Fruit fly (Drosophila melanogaster) whole organism, embryonic: Measurements from ENCODE around the gene Sec3.

Source experiments
- Asciz ChIP-seq: fragments of 200-800 bp; sonication (Bioruptor generic); optimal IDR thresholded peaks from 2 replicates; lab custom pipeline; 2017; ENCODE audit warnings: missing biosample characterization, mild to moderate bottlenecking, missing genetic modification characterization, missing genetic modification reagents
- Bdp1 ChIP-seq: fragments of 200-800 bp; sonication (Bioruptor generic); optimal IDR thresholded peaks from 3 replicates; lab custom pipeline; 2016; ENCODE audit warnings: missing biosample characterization, missing genetic modification characterization
- C15 ChIP-seq: fragments of 200-800 bp; sonication (Bioruptor generic); IDR thresholded peaks from 3 replicates; pipeline ENCODE4 v1.3.6; 2022; ENCODE audit warnings: missing biosample characterization, missing genetic modification characterization
- CG10147 ChIP-seq: fragments of 200-800 bp; sonication (Bioruptor generic); optimal IDR thresholded peaks from 2 replicates; lab custom pipeline; 2019; ENCODE audit warnings: missing biosample characterization, mild to moderate bottlenecking, missing genetic modification characterization, moderate library complexity
- CG10959 ChIP-seq: fragments of 200-800 bp; sonication (Bioruptor generic); IDR thresholded peaks from 2 replicates; pipeline ENCODE4 v1.3.6; 2022; ENCODE audit warnings: missing biosample characterization, missing genetic modification characterization
- CG12104 ChIP-seq: fragments of 200-800 bp; sonication (Bioruptor generic); optimal IDR thresholded peaks from 3 replicates; lab custom pipeline; 2016; ENCODE audit warnings: missing biosample characterization, missing genetic modification characterization
- CG12299 ChIP-seq: fragments of 200-800 bp; sonication (Bioruptor generic); optimal IDR thresholded peaks from 2 replicates; lab custom pipeline; 2018; ENCODE audit warnings: missing biosample characterization, mild to moderate bottlenecking, missing genetic modification characterization
- CG12942 ChIP-seq: fragments of 200-800 bp; sonication (Bioruptor generic); optimal IDR thresholded peaks from 3 replicates; lab custom pipeline; 2016; ENCODE audit warnings: missing biosample characterization, missing genetic modification characterization
- CG13296 ChIP-seq: fragments of 200-800 bp; sonication (Bioruptor generic); optimal IDR thresholded peaks from 3 replicates; lab custom pipeline; 2018; ENCODE audit warnings: missing biosample characterization, mild to moderate bottlenecking, missing genetic modification characterization
- CG15269 ChIP-seq: fragments of 200-800 bp; sonication (Bioruptor generic); optimal IDR thresholded peaks from 2 replicates; lab custom pipeline; 2018; ENCODE audit warnings: missing biosample characterization, mild to moderate bottlenecking, missing genetic modification characterization, moderate library complexity
- CG1602 ChIP-seq: fragments of 200-800 bp; sonication (Bioruptor generic); optimal IDR thresholded peaks from 3 replicates; lab custom pipeline; 2016; ENCODE audit warnings: missing biosample characterization, missing genetic modification characterization
- CG1603 ChIP-seq: fragments of 200-800 bp; sonication (Bioruptor generic); optimal IDR thresholded peaks from 2 replicates; lab custom pipeline; 2019; ENCODE audit warnings: missing biosample characterization, mild to moderate bottlenecking, missing genetic modification characterization, moderate library complexity
- CG18619 ChIP-seq: fragments of 200-800 bp; sonication (Bioruptor generic); optimal IDR thresholded peaks from 3 replicates; lab custom pipeline; 2017; ENCODE audit warnings: missing biosample characterization, mild to moderate bottlenecking, missing genetic modification characterization
- CG2116 ChIP-seq: fragments of 200-800 bp; sonication (Bioruptor generic); optimal IDR thresholded peaks from 3 replicates; lab custom pipeline; 2018; ENCODE audit warnings: missing biosample characterization, mild to moderate bottlenecking, missing genetic modification characterization
- CG4424 ChIP-seq: fragments of 200-800 bp; sonication (Bioruptor generic); optimal IDR thresholded peaks from 3 replicates; lab custom pipeline; 2016; ENCODE audit warnings: missing biosample characterization, missing genetic modification characterization
- ERR ChIP-seq: fragments of 200-800 bp; sonication (Bioruptor generic); optimal IDR thresholded peaks from 2 replicates; lab custom pipeline; 2016; ENCODE audit warnings: missing biosample characterization, missing genetic modification characterization
- Hmr ChIP-seq: fragments of 200-800 bp; sonication (Bioruptor generic); optimal IDR thresholded peaks from 3 replicates; lab custom pipeline; 2017; ENCODE audit warnings: mild to moderate bottlenecking, missing biosample characterization, missing genetic modification reagents, missing genetic modification characterization
- Hsf ChIP-seq: fragments of 200-800 bp; sonication (Bioruptor generic); optimal IDR thresholded peaks from 3 replicates; lab custom pipeline; 2016; ENCODE audit warnings: missing biosample characterization, missing genetic modification characterization
- Jarid2 ChIP-seq: fragments of 200-800 bp; sonication (Bioruptor generic); optimal IDR thresholded peaks from 3 replicates; lab custom pipeline; 2017; ENCODE audit warnings: mild to moderate bottlenecking, missing biosample characterization, missing genetic modification reagents, missing genetic modification characterization
- Meics ChIP-seq: fragments of 200-800 bp; sonication (Bioruptor generic); optimal IDR thresholded peaks from 2 replicates; lab custom pipeline; 2017; ENCODE audit warnings: missing biosample characterization, mild to moderate bottlenecking, missing genetic modification characterization
- Mes4 ChIP-seq: fragments of 200-800 bp; sonication (Bioruptor generic); optimal IDR thresholded peaks from 2 replicates; lab custom pipeline; 2016; ENCODE audit warnings: missing biosample characterization, missing genetic modification characterization
- Nf-YA ChIP-seq: fragments of 200-800 bp; sonication (Bioruptor generic); IDR thresholded peaks from 2 replicates; pipeline ENCODE4 v1.3.6; 2022; ENCODE audit warnings: missing biosample characterization, missing genetic modification characterization
- Nf-YC ChIP-seq: fragments of 200-800 bp; optimal IDR thresholded peaks from 3 replicates; lab custom pipeline; 2019; ENCODE audit warnings: missing biosample characterization, mild to moderate bottlenecking, missing genetic modification characterization, moderate library complexity
- Sry-δ ChIP-seq: fragments of 200-800 bp; sonication (Bioruptor generic); optimal IDR thresholded peaks from 2 replicates; lab custom pipeline; 2016; ENCODE audit warnings: missing biosample characterization, missing genetic modification characterization
- amos ChIP-seq: fragments of 200-800 bp; sonication (Bioruptor generic); IDR thresholded peaks from 2 replicates; pipeline ENCODE4 v1.3.6; 2022; ENCODE audit warnings: missing biosample characterization, missing genetic modification characterization; ENCODE audit not compliant: partially characterized antibody
- br ChIP-seq: fragments of >200 bp; optimal IDR thresholded peaks from 2 replicates; lab custom pipeline; 2017
- caup ChIP-seq: fragments of 200-800 bp; sonication (Bioruptor generic); optimal IDR thresholded peaks from 3 replicates; lab custom pipeline; 2017; ENCODE audit warnings: missing biosample characterization, mild to moderate bottlenecking, missing genetic modification characterization, moderate library complexity; ENCODE audit not compliant: severe bottlenecking
- chif ChIP-seq, 2 experiments: fragments of 200-800 bp; sonication (Bioruptor generic); optimal IDR thresholded peaks; 3 replicates each; lab custom pipeline; 2016; ENCODE audit warnings: missing biosample characterization in 2 of 2, missing genetic modification characterization in 2 of 2
- chm ChIP-seq: fragments of 200-800 bp; sonication (Bioruptor generic); IDR thresholded peaks from 2 replicates; pipeline ENCODE4 v1.3.6; 2022; ENCODE audit warnings: missing biosample characterization, missing genetic modification characterization
- crol ChIP-seq: fragments of 200-800 bp; sonication (Bioruptor generic); IDR thresholded peaks from 2 replicates; pipeline ENCODE4 v1.3.6; 2022; ENCODE audit warnings: missing biosample characterization, missing genetic modification characterization
- dan ChIP-seq: fragments of 200-800 bp; sonication (Bioruptor generic); IDR thresholded peaks from 2 replicates; pipeline ENCODE4 v1.3.6; 2022; ENCODE audit warnings: missing biosample characterization, missing genetic modification characterization
- en ChIP-seq: fragments of 200-800 bp; sonication (Bioruptor generic); optimal IDR thresholded peaks from 2 replicates; lab custom pipeline; 2016; ENCODE audit warnings: missing biosample characterization, missing genetic modification characterization
- fd102C ChIP-seq: fragments of 200-800 bp; sonication (Bioruptor generic); optimal IDR thresholded peaks from 2 replicates; lab custom pipeline; 2018; ENCODE audit warnings: missing biosample characterization, mild to moderate bottlenecking, missing genetic modification characterization, moderate library complexity
- grn ChIP-seq: fragments of 200-800 bp; sonication (Bioruptor generic); optimal IDR thresholded peaks from 3 replicates; lab custom pipeline; 2017; ENCODE audit warnings: missing biosample characterization, missing genetic modification characterization
- gt ChIP-seq: fragments of 200-800 bp; sonication (Bioruptor generic); IDR thresholded peaks from 2 replicates; pipeline ENCODE4 v1.3.6; 2022; ENCODE audit warnings: missing biosample characterization, missing genetic modification characterization
- insv ChIP-seq, 2 experiments: fragments of 200-800 bp; sonication (Bioruptor generic); optimal IDR thresholded peaks; 3 replicates each; lab custom pipeline; 2016 to 2018; ENCODE audit warnings: missing biosample characterization in 2 of 2, missing genetic modification characterization in 2 of 2
- inv ChIP-seq: fragments of 200-800 bp; sonication (Bioruptor generic); IDR thresholded peaks from 2 replicates; pipeline ENCODE4 v1.3.6; 2022; ENCODE audit warnings: missing biosample characterization, missing genetic modification characterization; ENCODE audit not compliant: partially characterized antibody
- lab ChIP-seq: fragments of 200-800 bp; sonication (Bioruptor generic); optimal IDR thresholded peaks from 3 replicates; lab custom pipeline; 2017; ENCODE audit warnings: missing biosample characterization, missing genetic modification characterization, mild to moderate bottlenecking, moderate library complexity, missing genetic modification reagents
- org-1 ChIP-seq: fragments of 200-800 bp; sonication (Bioruptor generic); optimal IDR thresholded peaks from 2 replicates; lab custom pipeline; 2017; ENCODE audit warnings: missing biosample characterization, missing genetic modification characterization
- pb ChIP-seq: fragments of 200-800 bp; sonication (Bioruptor generic); optimal IDR thresholded peaks from 3 replicates; lab custom pipeline; 2016; ENCODE audit warnings: missing biosample characterization, missing genetic modification characterization
- pho ChIP-seq: fragments of 200-800 bp; sonication (Bioruptor generic); optimal IDR thresholded peaks from 2 replicates; lab custom pipeline; 2016; ENCODE audit warnings: missing biosample characterization, missing genetic modification characterization
- prd ChIP-seq, 3 experiments: fragments of >200 bp in 2 of 3; fragments of 200-800 bp in 1 of 3; sonication (Bioruptor generic) in 1 of 3; optimal IDR thresholded peaks in 2 of 3; IDR thresholded peaks in 1 of 3; 2 replicates in 2 of 3; 3 replicates in 1 of 3; pipeline versions ENCODE4 v1.3.6 to Lab custom; 2017 to 2022; ENCODE audit warnings: missing biosample characterization in 1 of 3, missing genetic modification characterization in 1 of 3
- pros ChIP-seq: fragments of 200-800 bp; sonication (Bioruptor generic); optimal IDR thresholded peaks from 3 replicates; lab custom pipeline; 2019; ENCODE audit warnings: missing biosample characterization, mild to moderate bottlenecking, missing genetic modification characterization, moderate library complexity
- salm ChIP-seq: fragments of 200-800 bp; sonication (Bioruptor generic); optimal IDR thresholded peaks from 2 replicates; lab custom pipeline; 2018; ENCODE audit warnings: missing biosample characterization, mild to moderate bottlenecking, missing genetic modification characterization
- schlank ChIP-seq: fragments of 200-800 bp; sonication (Bioruptor generic); optimal IDR thresholded peaks from 2 replicates; lab custom pipeline; 2018; ENCODE audit warnings: missing biosample characterization, mild to moderate bottlenecking, missing genetic modification characterization
- scrt ChIP-seq: fragments of 200-800 bp; sonication (Bioruptor generic); optimal IDR thresholded peaks from 2 replicates; lab custom pipeline; 2018; ENCODE audit warnings: missing biosample characterization, mild to moderate bottlenecking, missing genetic modification characterization, moderate library complexity
- shn ChIP-seq: fragments of 200-800 bp; sonication (Bioruptor generic); optimal IDR thresholded peaks from 3 replicates; lab custom pipeline; 2016; ENCODE audit warnings: missing biosample characterization, missing genetic modification characterization
- ssp ChIP-seq: fragments of 200-800 bp; sonication (Bioruptor generic); IDR thresholded peaks from 2 replicates; pipeline ENCODE4 v1.3.6; 2022; ENCODE audit warnings: missing biosample characterization, missing genetic modification characterization
- wor ChIP-seq: fragments of 200-800 bp; sonication (Bioruptor generic); IDR thresholded peaks from 2 replicates; pipeline ENCODE4 v1.3.6; 2022; ENCODE audit warnings: missing biosample characterization, missing genetic modification characterization
- zen2 ChIP-seq: fragments of 200-800 bp; sonication (Bioruptor generic); IDR thresholded peaks from 3 replicates; pipeline ENCODE4 v1.3.6; 2022; ENCODE audit warnings: missing biosample characterization, missing genetic modification characterization; ENCODE audit not compliant: partially characterized antibody

The Sec3 gene

dm6 chr3L:17458856-17459518 lies 34.0 kb upstream of the Sec3 start (continued):
- TF ChIP-seq CG1602 (GFP tag; lab: Kevin White, UChicago), result no peak
- no peak for TF ChIP-seq Bdp1 (GFP tag; lab: Kevin White, UChicago)
- TF ChIP-seq CG1603, result peak; percentile 16
- no peak for TF ChIP-seq inv
- peak; percentile 0 for TF ChIP-seq CG18619 (GFP tag; lab: Kevin White, UChicago)
- peak; percentile 78 for TF ChIP-seq pros (GFP tag; lab: Kevin White, UChicago)
- TF ChIP-seq CG10147 (GFP tag; lab: Kevin White, UChicago), result peak; percentile 6
- TF ChIP-seq ssp, result no peak
- no peak for TF ChIP-seq en (GFP tag; lab: Kevin White, UChicago)
- TF ChIP-seq insv (GFP tag; optimal IDR thresholded peaks at IDR 0.05; lab: Kevin White, UChicago), result no peak
- no peak for TF ChIP-seq pho (GFP tag; lab: Kevin White, UChicago)
- TF ChIP-seq ERR, result no peak
- no peak for TF ChIP-seq CG12299 (tag; lab: Kevin White, UChicago)
- TF ChIP-seq CG15269 (tag; lab: Kevin White, UChicago), result peak; percentile 33
- TF ChIP-seq amos, result no peak
- no peak for TF ChIP-seq C15
- no peak for TF ChIP-seq CG4424 (GFP tag; lab: Kevin White, UChicago)
- no peak for TF ChIP-seq Jarid2 (GFP tag; lab: Kevin White, UChicago)
- no peak for TF ChIP-seq CG2116 (GFP tag; lab: Kevin White, UChicago)
- no peak for TF ChIP-seq CG12104 (GFP tag; lab: Kevin White, UChicago)
- no peak for TF ChIP-seq scrt (GFP tag; lab: Kevin White, UChicago)
- TF ChIP-seq gt, result no peak
- TF ChIP-seq schlank, result no peak
- no peak for TF ChIP-seq Mes4
- TF ChIP-seq wor (GFP tag; lab: Robert Waterston, UW), result no peak
- peak; percentile 3 for TF ChIP-seq CG12942 (GFP tag; lab: Kevin White, UChicago)
- no peak for TF ChIP-seq prd (optimal IDR thresholded peaks at IDR 0.05; lab: Kevin White, UChicago)
- TF ChIP-seq prd (GFP tag; IDR thresholded peaks at IDR 0.05; lab: Robert Waterston, UW), result peak; percentile 57; the same call in 2 of the 3 replicates
- TF ChIP-seq Nf-YC (tag; lab: Kevin White, UChicago), result no peak
- TF ChIP-seq Hsf (GFP tag; lab: Kevin White, UChicago), result peak; percentile 9
- peak; percentile 0 for TF ChIP-seq caup
- TF ChIP-seq pb (GFP tag; lab: Kevin White, UChicago), result no peak
- no peak for TF ChIP-seq org-1
- no peak for TF ChIP-seq br (lab: Kevin White, UChicago)
- peak; percentile 25 for TF ChIP-seq Asciz
- no peak for TF ChIP-seq grn (GFP tag; lab: Kevin White, UChicago)
- TF ChIP-seq shn (GFP tag; lab: Kevin White, UChicago), result no peak
- TF ChIP-seq lab (GFP tag; lab: Kevin White, UChicago), result peak; percentile 69
- no peak for TF ChIP-seq Nf-YA (GFP tag; lab: Robert Waterston, UW)
- TF ChIP-seq salm (tag; lab: Kevin White, UChicago), result no peak
- peak; percentile 22 for TF ChIP-seq Hmr
- no peak for TF ChIP-seq fd102C (GFP tag; lab: Kevin White, UChicago)
- no peak for TF ChIP-seq chif (GFP tag; optimal IDR thresholded peaks at IDR 0.05; lab: Kevin White, UChicago)
- TF ChIP-seq Sry-δ (GFP tag; lab: Kevin White, UChicago), result no peak
- no peak for TF ChIP-seq dan (GFP tag; lab: Robert Waterston, UW)
- no peak for TF ChIP-seq CG13296 (GFP tag; lab: Kevin White, UChicago)
- no peak for TF ChIP-seq CG10959
- TF ChIP-seq crol (GFP tag; lab: Robert Waterston, UW), result peak; percentile 77
- TF ChIP-seq zen2, result no peak
- peak; percentile 39 for TF ChIP-seq Meics (GFP tag; lab: Kevin White, UChicago)
- TF ChIP-seq chm, result no peak
